Worm (Caenorhabditis elegans) whole organism, early embryonic: ENCODE results near the gene spc-2.

Source experiments
- B0310.2 ChIP-seq: sonication (generic microtip); optimal IDR thresholded peaks from 2 replicates; lab custom pipeline; 2016; ENCODE audit warnings: mild to moderate bottlenecking, missing genetic modification characterization, missing compliant biosample characterization
- F13C5.2 ChIP-seq: sonication (generic microtip); optimal IDR thresholded peaks from 2 replicates; lab custom pipeline; 2017; ENCODE audit warnings: mild to moderate bottlenecking, missing genetic modification characterization, inconsistent platforms, missing compliant biosample characterization
- aly-1 ChIP-seq: sonication (generic microtip); optimal IDR thresholded peaks from 2 replicates; lab custom pipeline; 2016; ENCODE audit warnings: missing genetic modification characterization, missing compliant biosample characterization
- ama-1 ChIP-seq: fragments of 150-350 bp; optimal IDR thresholded peaks from 2 replicates; lab custom pipeline; 2014
- ceh-13 ChIP-seq: fragments of 200-800 bp; sonication (Bioruptor generic); optimal IDR thresholded peaks from 2 replicates; lab custom pipeline; 2018; ENCODE audit warnings: mild to moderate bottlenecking, missing genetic modification characterization, missing compliant biosample characterization
- ceh-36 ChIP-seq: sonication (generic microtip); optimal IDR thresholded peaks from 2 replicates; lab custom pipeline; 2016; ENCODE audit warnings: missing genetic modification characterization, inconsistent platforms, missing compliant biosample characterization
- ets-7 ChIP-seq: sonication (generic microtip); optimal IDR thresholded peaks from 2 replicates; lab custom pipeline; 2016; ENCODE audit warnings: missing genotype, missing genetic modification characterization, missing compliant biosample characterization
- flt-1 ChIP-seq: fragments of 200-800 bp; sonication (Bioruptor generic); IDR thresholded peaks from 2 replicates; pipeline ENCODE4 v1.3.6; 2022; ENCODE audit warnings: missing genetic modification characterization, missing compliant biosample characterization
- hmbx-1 ChIP-seq: sonication (generic microtip); optimal IDR thresholded peaks from 2 replicates; lab custom pipeline; 2016; ENCODE audit warnings: mild to moderate bottlenecking, missing genetic modification characterization, missing compliant biosample characterization
- hmg-4 ChIP-seq: fragments of 200-800 bp; sonication (Bioruptor generic); optimal IDR thresholded peaks from 2 replicates; lab custom pipeline; 2018; ENCODE audit warnings: mild to moderate bottlenecking, missing genetic modification characterization, missing compliant biosample characterization
- hnd-1 ChIP-seq: sonication (generic microtip); optimal IDR thresholded peaks from 2 replicates; lab custom pipeline; 2016; ENCODE audit warnings: missing genetic modification characterization, missing compliant biosample characterization
- pes-1 ChIP-seq: fragments of 200-800 bp; sonication (Bioruptor generic); IDR thresholded peaks from 2 replicates; pipeline ENCODE4 v1.3.6; 2022; ENCODE audit warnings: missing genetic modification reagents, missing genetic modification characterization, missing compliant biosample characterization
- scrt-1 ChIP-seq: fragments of 200-800 bp; sonication (Bioruptor generic); IDR thresholded peaks from 2 replicates; pipeline ENCODE4 v1.3.6; 2022; ENCODE audit warnings: missing genetic modification characterization, missing compliant biosample characterization
- sea-1 ChIP-seq: fragments of 200-800 bp; sonication (Bioruptor generic); conservative IDR thresholded peaks from 2 replicates; pipeline ENCODE4 v1.3.6; 2022; ENCODE audit warnings: missing genetic modification characterization, missing compliant biosample characterization
- tbx-11 ChIP-seq: fragments of 200-800 bp; sonication (Bioruptor generic); IDR thresholded peaks from 2 replicates; pipeline ENCODE4 v1.3.6; 2022; ENCODE audit warnings: missing genetic modification characterization, missing compliant biosample characterization
- tbx-37 ChIP-seq: fragments of 200-800 bp; sonication (Bioruptor generic); conservative IDR thresholded peaks from 2 replicates; pipeline ENCODE4 v1.3.6; 2022; ENCODE audit warnings: missing genetic modification reagents, missing genetic modification characterization, missing compliant biosample characterization
- tra-4 ChIP-seq: sonication (generic microtip); optimal IDR thresholded peaks from 2 replicates; lab custom pipeline; 2017; ENCODE audit warnings: missing genetic modification characterization, missing compliant biosample characterization

The spc-2 gene

DNA sequence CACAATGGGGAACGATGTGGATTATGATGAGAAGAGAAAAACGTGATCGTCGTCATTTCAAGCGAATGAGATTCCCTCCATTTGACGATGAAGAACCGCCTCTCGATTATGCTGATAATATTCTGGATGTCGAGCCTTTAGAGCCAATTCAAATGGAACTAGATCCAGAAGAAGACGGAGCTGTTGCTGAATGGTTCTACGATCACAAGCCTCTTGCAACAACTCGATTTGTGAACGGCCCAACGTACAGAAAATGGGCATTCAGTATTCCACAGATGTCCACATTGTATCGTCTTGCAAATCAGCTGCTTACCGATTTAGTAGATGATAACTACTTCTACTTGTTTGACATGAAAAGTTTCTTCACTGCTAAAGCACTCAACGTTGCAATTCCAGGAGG is 16.9 kb upstream of the spc-2 start:
- TF ChIP-seq ama-1 (lab: Kevin White, UChicago) (no peak), tbx-37 (GFP tag; lab: Robert Waterston, UW) (no peak), tra-4 (tag; lab: Kevin White, UChicago) (no peak), sea-1 (GFP tag; lab: Robert Waterston, UW) (no peak)

DNA sequence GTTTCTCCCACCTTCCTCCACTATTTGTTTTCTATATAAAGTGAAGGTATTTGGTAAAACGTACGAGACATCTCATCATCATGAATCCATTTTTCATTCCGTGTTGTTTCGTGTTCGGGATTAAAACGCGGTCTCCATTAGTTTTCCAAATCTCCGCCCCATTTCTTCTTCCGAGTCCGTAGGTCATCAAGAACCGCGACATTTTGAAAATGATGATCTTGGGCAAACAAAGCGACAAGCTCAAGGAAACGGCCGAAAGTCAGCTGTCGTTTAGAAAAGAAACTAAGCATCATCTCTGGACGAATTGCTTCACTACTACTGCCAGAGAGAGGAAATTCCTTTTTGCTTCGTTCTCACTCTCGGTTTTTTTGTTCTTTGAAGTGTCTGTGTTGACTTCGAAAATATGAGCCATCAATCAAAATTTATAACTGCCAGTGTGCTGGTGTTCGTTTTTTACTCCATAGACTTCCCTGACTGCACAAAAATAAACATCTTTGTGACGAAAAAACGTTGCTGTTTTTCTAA is 9.0 kb upstream of the spc-2 start:
- TF ChIP-seq flt-1 (GFP tag; lab: Robert Waterston, UW) (no peak), hmbx-1 (tag; lab: Kevin White, UChicago) (no peak), tra-4 (tag; lab: Kevin White, UChicago) (no peak)

DNA sequence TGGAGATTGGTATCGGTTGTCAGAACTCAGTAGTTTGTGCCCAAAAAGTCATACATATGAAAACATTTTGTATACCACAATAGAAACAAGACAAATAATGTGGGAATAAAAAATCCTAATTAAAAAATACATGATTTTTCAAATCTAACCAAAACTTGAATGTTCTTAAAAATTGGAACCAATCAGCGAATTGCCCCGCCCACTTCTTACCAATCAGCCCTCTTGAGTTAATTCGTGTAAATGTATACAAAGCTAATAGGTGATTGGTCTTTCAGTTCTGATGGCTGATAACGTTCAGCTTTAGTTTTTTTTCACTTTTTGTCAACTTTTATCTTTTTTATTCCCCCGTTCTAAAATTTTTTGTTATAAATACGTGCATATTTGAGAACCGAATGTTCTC is 6.4 kb upstream of the spc-2 start:
- TF ChIP-seq sea-1 (GFP tag; lab: Robert Waterston, UW) (no peak), tbx-37 (GFP tag; lab: Robert Waterston, UW) (no peak), F13C5.2 (tag; lab: Kevin White, UChicago) (no peak), hnd-1 (tag; lab: Kevin White, UChicago) (no peak), hmg-4 (no peak), ets-7 (tag; lab: Kevin White, UChicago) (no peak), flt-1 (GFP tag; lab: Robert Waterston, UW) (no peak), aly-1 (tag; lab: Kevin White, UChicago) (no peak), ama-1 (lab: Kevin White, UChicago) (no peak), B0310.2 (no peak)

DNA sequence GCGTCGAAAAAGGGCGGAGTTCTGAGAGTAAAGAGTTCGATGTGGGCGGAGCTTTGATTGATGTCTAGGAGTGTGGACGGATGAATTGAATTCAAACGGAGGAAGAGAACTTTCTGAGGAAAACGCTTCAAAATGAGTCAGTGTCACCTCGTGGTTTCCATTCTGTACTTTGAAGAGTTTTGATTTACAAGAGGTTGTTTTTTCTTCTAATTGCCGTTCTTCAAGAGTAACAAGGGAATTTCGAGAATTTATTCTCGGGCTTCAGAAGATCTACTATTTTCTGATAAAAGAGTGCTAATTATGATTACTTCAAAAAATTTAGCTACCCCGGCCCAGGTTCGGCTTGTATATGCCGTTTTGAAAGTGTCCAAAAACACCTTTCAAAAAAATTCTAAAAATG is 5.4 kb upstream of the spc-2 start, which contains the start of gene C50C3.12:
Gene C50C3.12, plus strand, starts transcription at position 301 of the 400 bp plus-strand sequence.
- TF ChIP-seq pes-1 (GFP tag; lab: Robert Waterston, UW) (no peak), ceh-36 (tag; lab: Kevin White, UChicago) (no peak), hmg-4 (no peak), hmbx-1 (tag; lab: Kevin White, UChicago) (no peak), tra-4 (tag; lab: Kevin White, UChicago) (no peak), tbx-11 (GFP tag; lab: Robert Waterston, UW) (no peak), aly-1 (tag; lab: Kevin White, UChicago) (no peak), scrt-1 (no peak), tbx-37 (GFP tag; lab: Robert Waterston, UW) (no peak), flt-1 (GFP tag; lab: Robert Waterston, UW) (no peak), F13C5.2 (tag; lab: Kevin White, UChicago) (no peak), hnd-1 (tag; lab: Kevin White, UChicago) (no peak), ama-1 (lab: Kevin White, UChicago) (no peak), ets-7 (tag; lab: Kevin White, UChicago) (no peak), sea-1 (GFP tag; lab: Robert Waterston, UW) (no peak), B0310.2 (no peak), ceh-13 (GFP tag; lab: Kevin White, UChicago) (no peak)

DNA sequence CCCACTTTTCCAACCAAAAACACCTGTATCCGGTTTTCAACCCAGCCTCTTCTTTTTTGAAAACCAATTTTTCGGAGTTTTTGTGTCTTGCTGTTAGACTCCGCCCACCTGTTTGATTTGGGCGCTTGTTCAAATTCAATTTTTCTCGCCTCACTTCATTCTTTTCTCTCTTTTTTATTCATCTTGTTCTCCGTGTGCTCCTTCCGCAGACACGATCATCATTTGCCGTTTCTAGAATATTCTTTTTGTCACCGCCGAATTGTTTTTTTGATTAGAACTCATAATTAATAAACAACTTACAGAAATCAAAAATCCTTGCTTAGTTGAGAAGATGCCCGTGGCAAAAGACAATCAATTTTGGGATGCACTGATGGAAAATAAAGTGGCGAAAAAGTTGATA is 2.8 kb upstream of the spc-2 start, which contains the start of gene C50C3.5:
Gene C50C3.5, plus strand, starts transcription at position 301 of the 400 bp plus-strand sequence.
- TF ChIP-seq flt-1 (GFP tag; lab: Robert Waterston, UW) (no peak), F13C5.2 (tag; lab: Kevin White, UChicago) (no peak), hnd-1 (tag; lab: Kevin White, UChicago) (no peak), aly-1 (tag; lab: Kevin White, UChicago) (no peak), B0310.2 (no peak), hmg-4 (no peak), pes-1 (GFP tag; lab: Robert Waterston, UW) (no peak), ama-1 (lab: Kevin White, UChicago) (no peak), tra-4 (tag; lab: Kevin White, UChicago) (no peak), scrt-1 (no peak), hmbx-1 (tag; lab: Kevin White, UChicago) (no peak), sea-1 (GFP tag; lab: Robert Waterston, UW) (no peak), tbx-11 (GFP tag; lab: Robert Waterston, UW) (no peak), tbx-37 (GFP tag; lab: Robert Waterston, UW) (no peak), ets-7 (tag; lab: Kevin White, UChicago) (no peak), ceh-13 (GFP tag; lab: Kevin White, UChicago) (no peak), ceh-36 (tag; lab: Kevin White, UChicago) (no peak)

DNA sequence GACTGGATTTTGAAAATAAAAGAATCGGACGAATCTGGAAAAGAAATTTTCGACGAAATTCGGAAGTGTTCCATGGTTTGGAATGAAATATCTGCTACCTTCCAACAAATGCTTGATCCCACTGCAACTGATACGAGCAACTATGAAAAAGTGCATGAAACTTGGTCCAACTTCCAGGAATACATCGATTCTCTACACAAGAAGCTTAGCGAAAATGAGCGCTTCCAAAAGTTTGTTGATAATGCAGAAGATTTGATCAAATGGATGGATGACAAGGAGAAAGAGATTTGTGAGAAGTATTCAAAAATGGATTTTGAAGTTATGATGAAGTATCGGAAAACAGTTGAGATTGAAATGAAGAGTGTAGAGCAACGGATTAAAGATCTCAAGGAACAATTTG is 892 bp downstream of the spc-2 start:
- TF ChIP-seq ceh-13 (GFP tag; lab: Kevin White, UChicago) (no peak), F13C5.2 (tag; lab: Kevin White, UChicago) (no peak), scrt-1 (no peak), ceh-36 (tag; lab: Kevin White, UChicago) (no peak), B0310.2 (no peak), hmbx-1 (tag; lab: Kevin White, UChicago) (no peak), hmg-4 (no peak), tbx-11 (GFP tag; lab: Robert Waterston, UW) (no peak), flt-1 (GFP tag; lab: Robert Waterston, UW) (no peak), pes-1 (GFP tag; lab: Robert Waterston, UW) (no peak), hnd-1 (tag; lab: Kevin White, UChicago) (no peak), ama-1 (lab: Kevin White, UChicago) (no peak), tbx-37 (GFP tag; lab: Robert Waterston, UW) (no peak), sea-1 (GFP tag; lab: Robert Waterston, UW) (no peak)

DNA sequence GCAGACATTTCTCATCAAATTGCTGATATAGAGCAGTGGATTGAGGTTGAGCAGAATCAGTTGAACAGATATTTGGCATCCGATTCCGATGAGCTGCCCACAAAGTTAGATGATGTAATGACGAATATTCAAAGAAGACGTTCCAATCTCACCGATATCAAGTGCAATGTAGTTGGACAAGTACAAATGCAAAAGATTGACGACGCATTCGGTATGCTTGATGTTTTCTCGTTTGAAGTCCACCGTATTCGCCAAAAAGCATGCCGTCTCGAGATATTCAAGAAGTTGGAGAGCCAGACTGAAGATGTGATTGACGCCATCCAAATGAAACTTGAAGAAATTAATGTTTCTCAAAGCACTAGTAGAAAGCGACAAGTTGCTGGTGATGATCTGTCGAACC is 3.4 kb downstream of the spc-2 start:
- TF ChIP-seq F13C5.2 (tag; lab: Kevin White, UChicago) (no peak), hmbx-1 (tag; lab: Kevin White, UChicago) (no peak), ets-7 (tag; lab: Kevin White, UChicago) (no peak)
